Worm (Caenorhabditis elegans): ENCODE measurements around the gene C04B4.5.

DNA sequence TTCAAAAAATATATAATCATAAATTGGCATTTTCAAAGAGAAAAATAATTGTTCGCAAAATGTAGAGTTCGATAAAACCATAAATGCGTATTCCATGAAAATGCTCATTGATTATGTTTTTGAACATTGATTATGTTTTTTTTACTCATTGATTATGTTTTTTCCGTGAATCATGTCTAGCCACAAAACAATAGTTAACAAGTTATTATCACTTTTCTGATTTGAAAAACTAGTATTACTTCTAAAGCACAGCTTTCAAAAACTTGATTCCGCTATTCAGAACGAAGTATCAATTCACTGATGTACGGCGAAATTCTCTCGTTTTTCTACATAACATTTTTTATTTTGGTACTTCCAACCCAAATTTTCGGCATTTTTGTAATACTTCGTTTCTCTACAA, 47.7 kb upstream of the C04B4.5 start, which contains the start of gene srd-48:
- TF ChIP-seq ceh-6 (GFP tag; optimal IDR thresholded peaks at IDR 0.05) (no peak), sdc-2 (tag; optimal IDR thresholded peaks at IDR 0.05) (no peak), pqm-1 (tag; optimal IDR thresholded peaks at IDR 0.05) (no peak), fkh-10 (GFP tag; optimal IDR thresholded peaks at IDR 0.05) (no peak), eyg-1 (tag; optimal IDR thresholded peaks at IDR 0.05) (no peak), F13H6.1 (tag; optimal IDR thresholded peaks at IDR 0.05) (no peak), pag-3 (tag; optimal IDR thresholded peaks at IDR 0.05; ENCODE audit: borderline replicate concordance) (no peak), nfya-1 (tag; optimal IDR thresholded peaks at IDR 0.05) (no peak)
